Fruit fly (Drosophila melanogaster): ENCODE results near the gene Scm.
A peak's percentile ranks its signal among the peaks of the same experiment; 100 is the strongest.

The Scm gene

dm6 chr3R:9643977-9644376 lies 6.6 kb upstream of the Scm start:
- TF ChIP-seq CG8478 (optimal IDR thresholded peaks at IDR 0.05) (no peak), psq (optimal IDR thresholded peaks at IDR 0.05) (no peak), usp (GFP tag; optimal IDR thresholded peaks at IDR 0.05) (no peak), pan (optimal IDR thresholded peaks at IDR 0.05) (no peak), EcR (GFP tag; optimal IDR thresholded peaks at IDR 0.05) (no peak), Dll (optimal IDR thresholded peaks at IDR 0.05) (no peak)

- no peak for TF ChIP-seq EcR (GFP tag; optimal IDR thresholded peaks at IDR 0.05)
- no peak for TF ChIP-seq Dll (optimal IDR thresholded peaks at IDR 0.05)
- no peak for TF ChIP-seq CG8478 (optimal IDR thresholded peaks at IDR 0.05)
- TF ChIP-seq psq (optimal IDR thresholded peaks at IDR 0.05), result no peak
- no peak for TF ChIP-seq pan (optimal IDR thresholded peaks at IDR 0.05)
- no peak for TF ChIP-seq usp (GFP tag; optimal IDR thresholded peaks at IDR 0.05)
Observed at dm6 chr3R:9640313-9640712, 2.9 kb upstream of the Scm start.

- TF ChIP-seq psq (optimal IDR thresholded peaks at IDR 0.05), result no peak
- no peak for TF ChIP-seq EcR (GFP tag; optimal IDR thresholded peaks at IDR 0.05)
- TF ChIP-seq usp (GFP tag; optimal IDR thresholded peaks at IDR 0.05), result no peak
- no peak for TF ChIP-seq Dll (optimal IDR thresholded peaks at IDR 0.05)
- no peak for TF ChIP-seq CG8478 (optimal IDR thresholded peaks at IDR 0.05)
- no peak for TF ChIP-seq pan (optimal IDR thresholded peaks at IDR 0.05)
Observed at dm6 chr3R:9637882-9638281, 471 bp upstream of the Scm start, which contains the start of gene Dh44. Dh44 (plus strand) TSS chr3R:9638182.

- TF ChIP-seq EcR (GFP tag; optimal IDR thresholded peaks at IDR 0.05), result no peak
- TF ChIP-seq psq (optimal IDR thresholded peaks at IDR 0.05), result no peak
- TF ChIP-seq usp (GFP tag; optimal IDR thresholded peaks at IDR 0.05), result no peak
- no peak for TF ChIP-seq Dll (optimal IDR thresholded peaks at IDR 0.05)
- no peak for TF ChIP-seq CG8478 (optimal IDR thresholded peaks at IDR 0.05)
- TF ChIP-seq pan (optimal IDR thresholded peaks at IDR 0.05), result no peak
Observed at dm6 chr3R:9632110-9632921, 5.1 kb downstream of the Scm start.

dm6 chr3R:9631564-9631963 lies 5.8 kb downstream of the Scm start, which contains the start of gene SpdS:
SpdS (plus strand) TSS chr3R:9631641.
- TF ChIP-seq pan (optimal IDR thresholded peaks at IDR 0.05), result no peak
- no peak for TF ChIP-seq EcR (GFP tag; optimal IDR thresholded peaks at IDR 0.05)
- TF ChIP-seq psq (optimal IDR thresholded peaks at IDR 0.05), result no peak
- no peak for TF ChIP-seq Dll (optimal IDR thresholded peaks at IDR 0.05)
- TF ChIP-seq usp (GFP tag; optimal IDR thresholded peaks at IDR 0.05), result no peak
- TF ChIP-seq CG8478 (optimal IDR thresholded peaks at IDR 0.05), result no peak

DNA sequence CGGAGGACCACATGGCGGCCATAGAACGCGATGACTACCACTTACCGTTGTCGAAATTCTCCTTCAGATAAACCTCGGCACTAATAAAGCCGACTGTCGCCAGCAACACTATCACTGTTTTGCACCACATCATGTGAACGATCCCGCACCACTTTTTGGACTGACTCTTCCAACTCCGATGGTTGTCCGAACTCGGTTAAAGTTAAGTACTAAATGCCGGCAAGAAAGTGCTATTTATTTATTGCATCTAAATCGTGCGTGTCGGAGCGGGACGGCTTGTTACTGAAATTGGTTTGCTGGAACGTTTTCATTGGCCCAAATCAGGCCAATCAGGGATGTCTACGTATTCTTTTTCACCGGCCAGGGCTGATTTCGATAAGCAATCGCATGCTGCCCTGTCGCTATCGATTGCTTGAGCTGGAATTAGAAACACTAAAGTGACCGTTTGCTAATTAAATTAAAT lies 6.7 kb downstream of the Scm start, which contains the start of gene Calr:
Gene Calr (minus strand): TSS at position 219 of the 463 bp plus-strand sequence.
- TF ChIP-seq CG8478 (optimal IDR thresholded peaks at IDR 0.05), result peak; percentile 32
- no peak for TF ChIP-seq usp (GFP tag; optimal IDR thresholded peaks at IDR 0.05)

dm6 chr3R:9630053-9630632 lies 7.3 kb downstream of the Scm start:
- TF ChIP-seq CG8478 (optimal IDR thresholded peaks at IDR 0.05) (no peak), pan (optimal IDR thresholded peaks at IDR 0.05) (no peak), psq (optimal IDR thresholded peaks at IDR 0.05) (no peak), Dll (optimal IDR thresholded peaks at IDR 0.05) (no peak), EcR (GFP tag; optimal IDR thresholded peaks at IDR 0.05) (no peak), usp (GFP tag; optimal IDR thresholded peaks at IDR 0.05) (no peak)

- TF ChIP-seq Dll (optimal IDR thresholded peaks at IDR 0.05) (no peak), CG8478 (optimal IDR thresholded peaks at IDR 0.05) (no peak), usp (GFP tag; optimal IDR thresholded peaks at IDR 0.05) (no peak), psq (optimal IDR thresholded peaks at IDR 0.05) (no peak), pan (optimal IDR thresholded peaks at IDR 0.05) (no peak), EcR (GFP tag; optimal IDR thresholded peaks at IDR 0.05) (no peak)
Observed at dm6 chr3R:9628607-9629006, 8.8 kb downstream of the Scm start.

DNA sequence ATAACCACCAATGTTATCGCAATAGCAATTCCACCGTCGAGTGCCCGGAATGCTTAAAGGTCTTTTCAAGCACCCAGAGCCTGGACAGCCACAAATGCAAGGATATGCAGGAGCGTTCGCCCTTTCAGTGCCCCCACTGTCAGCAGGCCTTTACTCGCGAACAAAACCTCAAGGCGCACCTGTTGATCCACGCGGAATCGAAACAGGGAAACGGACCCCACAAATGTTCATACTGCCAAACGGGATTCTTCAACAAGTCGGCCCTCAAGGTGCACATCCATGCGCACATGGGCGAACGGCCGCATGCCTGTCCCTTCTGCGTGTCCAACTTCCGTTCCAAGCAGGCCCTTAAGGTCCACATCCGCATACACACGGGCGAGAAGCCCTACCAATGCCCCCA lies 9.4 kb downstream of the Scm start:
- TF ChIP-seq CG8478 (optimal IDR thresholded peaks at IDR 0.05), result no peak

dm6 chr3R:9626880-9627401 lies 10.5 kb downstream of the Scm start, which contains the start of the genes CG9427 and CG8319:
CG9427 (minus strand) TSS chr3R:9626930.
CG8319 (plus strand) TSS chr3R:9627321.
- no peak for TF ChIP-seq pan (optimal IDR thresholded peaks at IDR 0.05)
- TF ChIP-seq Dll (optimal IDR thresholded peaks at IDR 0.05), result no peak
- TF ChIP-seq psq (optimal IDR thresholded peaks at IDR 0.05), result no peak
- no peak for TF ChIP-seq usp (GFP tag; optimal IDR thresholded peaks at IDR 0.05)
- no peak for TF ChIP-seq EcR (GFP tag; optimal IDR thresholded peaks at IDR 0.05)
- no peak for TF ChIP-seq CG8478 (optimal IDR thresholded peaks at IDR 0.05)

dm6 chr3R:9626266-9626665 lies 11.1 kb downstream of the Scm start:
- TF ChIP-seq usp (GFP tag; optimal IDR thresholded peaks at IDR 0.05) (no peak), Dll (optimal IDR thresholded peaks at IDR 0.05) (no peak), psq (optimal IDR thresholded peaks at IDR 0.05) (no peak), pan (optimal IDR thresholded peaks at IDR 0.05) (no peak), CG8478 (optimal IDR thresholded peaks at IDR 0.05) (no peak), EcR (GFP tag; optimal IDR thresholded peaks at IDR 0.05) (no peak)

- TF ChIP-seq Dll (optimal IDR thresholded peaks at IDR 0.05), result no peak
- TF ChIP-seq pan (optimal IDR thresholded peaks at IDR 0.05), result no peak
- TF ChIP-seq psq (optimal IDR thresholded peaks at IDR 0.05), result no peak
- TF ChIP-seq EcR (GFP tag; optimal IDR thresholded peaks at IDR 0.05), result no peak
- no peak for TF ChIP-seq CG8478 (optimal IDR thresholded peaks at IDR 0.05)
- TF ChIP-seq usp (GFP tag; optimal IDR thresholded peaks at IDR 0.05), result no peak
Observed at dm6 chr3R:9625443-9625842, 12.0 kb downstream of the Scm start.

Measured in whole organism.